Worm (Caenorhabditis elegans) whole organism, mixed stage, embryonic: ENCODE results near the gene F55A11.1.

Experiments
- bed-3 ChIP-seq: fragments of 200-800 bp; sonication (Bioruptor generic); optimal IDR thresholded peaks from 3 replicates; lab custom pipeline; 2018; ENCODE audit warnings: mild to moderate bottlenecking, missing genetic modification characterization, moderate library complexity, missing compliant biosample characterization
- blmp-1 ChIP-seq: fragments of 150-350 bp; optimal IDR thresholded peaks from 2 replicates; lab custom pipeline; 2014; ENCODE audit warnings: missing biosample characterization, missing genetic modification characterization
- ceh-83 ChIP-seq: fragments of 200-800 bp; sonication (Bioruptor generic); optimal IDR thresholded peaks from 2 replicates; lab custom pipeline; 2018; ENCODE audit warnings: mild to moderate bottlenecking, missing genetic modification characterization, missing compliant biosample characterization
- ces-1 ChIP-seq: fragments of 150-350 bp; optimal IDR thresholded peaks from 2 replicates; lab custom pipeline; 2014; ENCODE audit warnings: missing biosample characterization, missing genetic modification reagents, missing genetic modification characterization
- cnd-1 ChIP-seq: fragments of 200-800 bp; sonication (Bioruptor generic); optimal IDR thresholded peaks from 2 replicates; lab custom pipeline; 2018; ENCODE audit warnings: mild to moderate bottlenecking, missing genetic modification characterization, missing compliant biosample characterization
- drap-1 ChIP-seq: fragments of 200-800 bp; sonication (Bioruptor generic); optimal IDR thresholded peaks from 3 replicates; lab custom pipeline; 2018; ENCODE audit warnings: mild to moderate bottlenecking, missing genetic modification characterization, missing compliant biosample characterization
- elt-1 ChIP-seq: sonication (generic microtip); optimal IDR thresholded peaks from 2 replicates; lab custom pipeline; 2017; ENCODE audit warnings: missing genetic modification characterization, mild to moderate bottlenecking, missing compliant biosample characterization, antibody characterized with exemption, moderate library complexity, borderline replicate concordance; ENCODE audit not compliant: insufficient read depth
- flh-1 ChIP-seq: fragments of 200-800 bp; sonication (Bioruptor generic); optimal IDR thresholded peaks from 2 replicates; lab custom pipeline; 2018; ENCODE audit warnings: mild to moderate bottlenecking, missing genetic modification characterization, moderate library complexity, missing compliant biosample characterization
- ham-2 ChIP-seq: fragments of 200-800 bp; sonication (Bioruptor generic); optimal IDR thresholded peaks from 2 replicates; lab custom pipeline; 2018; ENCODE audit warnings: mild to moderate bottlenecking, missing genetic modification characterization, missing compliant biosample characterization
- hlh-1 ChIP-seq: fragments of 150-350 bp; optimal IDR thresholded peaks from 2 replicates; lab custom pipeline; 2014; ENCODE audit warnings: missing biosample characterization, missing genetic modification reagents, missing genetic modification characterization
- lin-13 ChIP-seq: fragments of 150-350 bp; optimal IDR thresholded peaks from 2 replicates; lab custom pipeline; 2014; ENCODE audit warnings: missing biosample characterization, missing genetic modification characterization
- lin-32 ChIP-seq: fragments of 200-800 bp; sonication (Bioruptor generic); optimal IDR thresholded peaks from 2 replicates; lab custom pipeline; 2018; ENCODE audit warnings: mild to moderate bottlenecking, missing genetic modification characterization, missing compliant biosample characterization
- lsy-2 ChIP-seq: fragments of 150-350 bp; optimal IDR thresholded peaks from 2 replicates; lab custom pipeline; 2014; ENCODE audit warnings: missing biosample characterization, missing genetic modification characterization
- mab-5 ChIP-seq: fragments of 150-350 bp; optimal IDR thresholded peaks from 2 replicates; lab custom pipeline; 2014; ENCODE audit warnings: missing biosample characterization, missing genetic modification characterization
- mls-2 ChIP-seq: sonication (generic microtip); optimal IDR thresholded peaks from 2 replicates; lab custom pipeline; 2016; ENCODE audit warnings: mild to moderate bottlenecking, missing genetic modification characterization, moderate library complexity, missing compliant biosample characterization
- nhr-12 ChIP-seq: fragments of 150-350 bp; optimal IDR thresholded peaks from 2 replicates; lab custom pipeline; 2014; ENCODE audit warnings: missing biosample characterization, missing genetic modification characterization
- nhr-2 ChIP-seq: fragments of 150-350 bp; optimal IDR thresholded peaks from 2 replicates; lab custom pipeline; 2014; ENCODE audit warnings: missing biosample characterization, missing genetic modification characterization
- nhr-237 ChIP-seq: fragments of 150-350 bp; optimal IDR thresholded peaks from 2 replicates; lab custom pipeline; 2014; ENCODE audit warnings: missing biosample characterization, missing genetic modification characterization
- nhr-76 ChIP-seq: sonication (generic microtip); optimal IDR thresholded peaks from 2 replicates; lab custom pipeline; 2017; ENCODE audit warnings: missing biosample characterization, missing genetic modification characterization
- pha-4 ChIP-seq: fragments of 150-350 bp; optimal IDR thresholded peaks from 2 replicates; lab custom pipeline; 2018; ENCODE audit warnings: missing biosample characterization, missing genetic modification reagents, missing genetic modification characterization
- sptf-1 ChIP-seq: sonication (generic microtip); optimal IDR thresholded peaks from 2 replicates; lab custom pipeline; 2017; ENCODE audit warnings: mild to moderate bottlenecking, missing genetic modification characterization, moderate library complexity, missing compliant biosample characterization
- tbx-8 ChIP-seq: fragments of 200-800 bp; sonication (Bioruptor generic); optimal IDR thresholded peaks from 2 replicates; lab custom pipeline; 2018; ENCODE audit warnings: mild to moderate bottlenecking, missing genetic modification characterization, moderate library complexity, missing compliant biosample characterization
- unc-120 ChIP-seq: sonication (generic microtip); optimal IDR thresholded peaks from 2 replicates; lab custom pipeline; 2017; ENCODE audit warnings: missing genetic modification characterization, missing compliant biosample characterization; ENCODE audit not compliant: poor library complexity, severe bottlenecking
- unc-39 ChIP-seq: fragments of 150-350 bp; optimal IDR thresholded peaks from 2 replicates; lab custom pipeline; 2014; ENCODE audit warnings: missing biosample characterization, missing genetic modification characterization
- unc-62 ChIP-seq: fragments of 150-350 bp; optimal IDR thresholded peaks from 2 replicates; lab custom pipeline; 2014; ENCODE audit warnings: missing biosample characterization, missing genetic modification reagents, missing genetic modification characterization
- zip-8 ChIP-seq: fragments of 150-350 bp; optimal IDR thresholded peaks from 2 replicates; lab custom pipeline; 2014; ENCODE audit warnings: missing biosample characterization, missing genetic modification characterization
- ztf-11 ChIP-seq: fragments of 150-350 bp; optimal IDR thresholded peaks from 2 replicates; lab custom pipeline; 2014; ENCODE audit warnings: missing biosample characterization, missing genetic modification characterization

Gene F55A11.1

ce11 chrV:11779810-11780209 is 15.6 kb upstream of the F55A11.1 start:
- TF ChIP-seq nhr-237 (tag; lab: Kevin White, UChicago): no peak
- no peak for TF ChIP-seq hlh-1 (tag; lab: Kevin White, UChicago)
- TF ChIP-seq unc-62 (GFP tag; lab: Kevin White, UChicago): peak; percentile 74
- no peak for TF ChIP-seq nhr-12 (tag; lab: Kevin White, UChicago)
- TF ChIP-seq lin-32 (GFP tag; lab: Kevin White, UChicago): no peak
- no peak for TF ChIP-seq drap-1

- TF ChIP-seq elt-1 (tag; lab: Kevin White, UChicago): peak; percentile 33
- no peak for TF ChIP-seq lin-32 (GFP tag; lab: Kevin White, UChicago)
Observed at ce11 chrV:11779310-11779709, 15.1 kb upstream of the F55A11.1 start.

ce11 chrV:11777846-11778245 is 13.7 kb upstream of the F55A11.1 start:
- no peak for TF ChIP-seq ceh-83 (GFP tag; lab: Kevin White, UChicago)
- TF ChIP-seq blmp-1 (tag; lab: Kevin White, UChicago): no peak
- no peak for TF ChIP-seq unc-39 (tag; lab: Kevin White, UChicago)
- peak; percentile 51 for TF ChIP-seq unc-120 (tag; lab: Kevin White, UChicago)
- TF ChIP-seq hlh-1 (tag; lab: Kevin White, UChicago): no peak
- TF ChIP-seq mls-2 (tag; lab: Kevin White, UChicago): no peak
- TF ChIP-seq lin-13: no peak
- no peak for TF ChIP-seq nhr-12 (tag; lab: Kevin White, UChicago)

ce11 chrV:11776538-11776937 is 12.4 kb upstream of the F55A11.1 start, which contains the start of gene F55A11.6:
F55A11.6 (plus strand) TSS chrV:11776838.
- no peak for TF ChIP-seq ham-2 (GFP tag; lab: Kevin White, UChicago)
- no peak for TF ChIP-seq elt-1 (tag; lab: Kevin White, UChicago)

- TF ChIP-seq lin-32 (GFP tag; lab: Kevin White, UChicago) (no peak), tbx-8 (GFP tag; lab: Kevin White, UChicago) (no peak), zip-8 (tag; lab: Kevin White, UChicago) (no peak), lin-13 (no peak), bed-3 (GFP tag; lab: Kevin White, UChicago) (no peak), nhr-76 (tag; lab: Kevin White, UChicago) (no peak), nhr-237 (tag; lab: Kevin White, UChicago) (no peak), lsy-2 (tag; lab: Kevin White, UChicago) (no peak), ztf-11 (no peak), sptf-1 (no peak), flh-1 (GFP tag; lab: Kevin White, UChicago) (no peak), nhr-2 (no peak), mab-5 (no peak), elt-1 (tag; lab: Kevin White, UChicago) (no peak), pha-4 (tag; lab: Kevin White, UChicago) (no peak), blmp-1 (tag; lab: Kevin White, UChicago) (no peak), ceh-83 (GFP tag; lab: Kevin White, UChicago) (no peak)
Observed at ce11 chrV:11773934-11774333, 9.7 kb upstream of the F55A11.1 start.

- TF ChIP-seq ceh-83 (GFP tag; lab: Kevin White, UChicago) (no peak), cnd-1 (tag; lab: Kevin White, UChicago) (no peak), hlh-1 (tag; lab: Kevin White, UChicago) (no peak), mls-2 (tag; lab: Kevin White, UChicago) (no peak), lin-13 (no peak), unc-120 (tag; lab: Kevin White, UChicago) (no peak), ces-1 (GFP tag; lab: Kevin White, UChicago) (no peak), elt-1 (tag; lab: Kevin White, UChicago) (no peak), mab-5 (no peak), zip-8 (tag; lab: Kevin White, UChicago) (no peak), pha-4 (tag; lab: Kevin White, UChicago) (no peak), tbx-8 (GFP tag; lab: Kevin White, UChicago) (no peak)
Observed at ce11 chrV:11773420-11773819, 9.2 kb upstream of the F55A11.1 start, which contains the start of gene bus-18. bus-18 (plus strand) TSS chrV:11773720.
